Worm (Caenorhabditis elegans) whole organism, L3 larva: Measurements from ENCODE around the gene ung-1.

ENCODE experiments used
- egl-27 ChIP-seq: sonication (generic microtip); optimal IDR thresholded peaks from 4 replicates; lab custom pipeline; 2017; ENCODE audit warnings: missing biosample characterization, missing genetic modification reagents, missing genetic modification characterization
- elt-2 ChIP-seq: sonication (generic microtip); optimal IDR thresholded peaks from 2 replicates; lab custom pipeline; 2016; ENCODE audit warnings: missing genetic modification reagents, mild to moderate bottlenecking, missing genetic modification characterization, missing compliant biosample characterization
- nhr-28 ChIP-seq: fragments of 150-350 bp; optimal IDR thresholded peaks from 2 replicates; lab custom pipeline; 2014; ENCODE audit warnings: missing biosample characterization, missing genetic modification characterization
- pha-4 ChIP-seq: fragments of 150-350 bp; optimal IDR thresholded peaks from 2 replicates; lab custom pipeline; 2014; ENCODE audit warnings: missing biosample characterization, missing genetic modification reagents, missing genetic modification characterization
- unc-62 ChIP-seq: fragments of 150-350 bp; sonication (generic microtip); optimal IDR thresholded peaks from 4 replicates; lab custom pipeline; 2014; ENCODE audit warnings: missing biosample characterization, missing genetic modification reagents, missing genetic modification characterization
- ztf-11 ChIP-seq: fragments of 150-350 bp; optimal IDR thresholded peaks from 2 replicates; lab custom pipeline; 2014; ENCODE audit warnings: missing biosample characterization, missing genetic modification characterization

DNA sequence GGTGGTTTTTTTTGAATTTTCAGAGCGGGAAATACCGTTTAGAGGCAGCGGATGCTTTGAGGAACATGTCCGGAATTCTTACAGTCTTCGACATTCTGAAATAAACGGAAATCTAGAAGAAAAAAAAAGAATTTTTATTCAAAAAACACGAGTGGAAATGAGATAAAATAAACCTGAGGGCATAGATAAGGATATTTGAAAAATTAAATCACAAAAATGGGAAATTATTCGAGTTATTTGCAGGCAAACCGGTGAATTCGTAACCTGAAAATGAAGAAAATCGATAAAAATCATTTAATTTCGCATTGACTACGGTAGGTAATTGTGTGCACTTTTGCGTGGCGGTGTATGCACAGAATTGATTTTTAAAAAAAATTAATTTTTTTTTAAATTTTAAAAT, at the start of gene ung-1:
- no peak for TF ChIP-seq nhr-28 (tag; lab: Kevin White, UChicago)
- no peak for TF ChIP-seq elt-2 (tag; lab: Kevin White, UChicago)
- TF ChIP-seq unc-62, result no peak
- TF ChIP-seq ztf-11 (tag; lab: Kevin White, UChicago), result no peak
- no peak for TF ChIP-seq egl-27 (tag; lab: Kevin White, UChicago)
- TF ChIP-seq pha-4 (tag; lab: Kevin White, UChicago), result no peak
